Fruit fly (Drosophila melanogaster) whole organism, embryonic: Measurements from ENCODE around the gene rictor.
A peak's percentile ranks its signal among the peaks of the same experiment; 100 is the strongest.

Experiments
- Ada2b ChIP-seq: fragments of 200-800 bp; sonication (Bioruptor generic); IDR thresholded peaks from 2 replicates; pipeline ENCODE4 v1.3.6; 2022; ENCODE audit warnings: missing biosample characterization, missing genetic modification characterization
- Atf6 ChIP-seq: fragments of 200-800 bp; sonication (Bioruptor generic); IDR thresholded peaks from 2 replicates; pipeline ENCODE4 v1.3.6; 2022; ENCODE audit warnings: missing biosample characterization, missing genetic modification characterization
- CG14441 ChIP-seq: fragments of 200-800 bp; sonication (Bioruptor generic); IDR thresholded peaks from 2 replicates; pipeline ENCODE4 v1.3.6; 2022; ENCODE audit warnings: missing biosample characterization, missing genetic modification characterization
- CG15269 ChIP-seq: fragments of 200-800 bp; sonication (Bioruptor generic); optimal IDR thresholded peaks from 2 replicates; lab custom pipeline; 2018; ENCODE audit warnings: missing biosample characterization, mild to moderate bottlenecking, missing genetic modification characterization, moderate library complexity
- CG15479 ChIP-seq: fragments of 200-800 bp; sonication (Bioruptor generic); optimal IDR thresholded peaks from 3 replicates; lab custom pipeline; 2019; ENCODE audit warnings: missing biosample characterization, mild to moderate bottlenecking, missing genetic modification characterization, moderate library complexity
- CG1832 ChIP-seq: fragments of 200-800 bp; sonication (Bioruptor generic); optimal IDR thresholded peaks from 2 replicates; lab custom pipeline; 2017; ENCODE audit warnings: missing biosample characterization, mild to moderate bottlenecking, missing genetic modification characterization, inconsistent platforms
- CG33557 ChIP-seq: fragments of 200-800 bp; sonication (Bioruptor generic); optimal IDR thresholded peaks from 2 replicates; lab custom pipeline; 2019; ENCODE audit warnings: missing biosample characterization, mild to moderate bottlenecking, missing genetic modification characterization, moderate library complexity
- CG34422 ChIP-seq: fragments of 200-800 bp; sonication (Bioruptor generic); IDR thresholded peaks from 3 replicates; pipeline ENCODE4 v1.3.6; 2022; ENCODE audit warnings: missing biosample characterization, missing genetic modification characterization
- CG4328 ChIP-seq: fragments of 200-800 bp; sonication (Bioruptor generic); optimal IDR thresholded peaks from 3 replicates; lab custom pipeline; 2017; ENCODE audit warnings: missing biosample characterization, missing genetic modification reagents, missing genetic modification characterization
- CG4854 ChIP-seq: fragments of 200-800 bp; sonication (Bioruptor generic); optimal IDR thresholded peaks from 2 replicates; lab custom pipeline; 2016; ENCODE audit warnings: missing biosample characterization, missing genetic modification characterization, inconsistent platforms
- Deaf1 ChIP-seq: fragments of 200-800 bp; optimal IDR thresholded peaks from 3 replicates; lab custom pipeline; 2019; ENCODE audit warnings: missing biosample characterization, mild to moderate bottlenecking, missing genetic modification characterization, moderate library complexity
- Dll ChIP-seq: fragments of 200-800 bp; sonication (Bioruptor generic); IDR thresholded peaks from 4 replicates; pipeline ENCODE4 v1.3.6; 2022; ENCODE audit warnings: missing biosample characterization, missing genetic modification characterization; ENCODE audit not compliant: partially characterized antibody
- Doc3 ChIP-seq: fragments of 200-800 bp; sonication (Bioruptor generic); IDR thresholded peaks from 3 replicates; pipeline ENCODE4 v1.3.6; 2022; ENCODE audit warnings: missing biosample characterization, missing genetic modification characterization; ENCODE audit not compliant: partially characterized antibody
- Drgx ChIP-seq: fragments of 200-800 bp; sonication (Bioruptor generic); IDR thresholded peaks from 2 replicates; pipeline ENCODE4 v1.3.6; 2022; ENCODE audit warnings: missing biosample characterization, missing genetic modification characterization
- E2f1 ChIP-seq: fragments of 200-800 bp; sonication (Bioruptor generic); IDR thresholded peaks from 2 replicates; pipeline ENCODE4 v1.3.6; 2022; ENCODE audit warnings: missing biosample characterization, missing genetic modification characterization
- Eip74EF ChIP-seq, 2 experiments: fragments of 200-800 bp in 1 of 2; fragments of >200 bp in 1 of 2; sonication (Bioruptor generic) in 1 of 2; optimal IDR thresholded peaks; 2 replicates each; lab custom pipeline; 2017 to 2019; ENCODE audit warnings: missing biosample characterization in 2 of 2, missing genetic modification characterization in 2 of 2, mild to moderate bottlenecking in 1 of 2, moderate library complexity in 1 of 2
- HLH4C ChIP-seq: fragments of 200-800 bp; sonication (Bioruptor generic); IDR thresholded peaks from 3 replicates; pipeline ENCODE4 v1.3.6; 2022; ENCODE audit warnings: missing biosample characterization, missing genetic modification characterization; ENCODE audit not compliant: partially characterized antibody
- Pdp1 ChIP-seq, 2 experiments: fragments of 200-800 bp; sonication (Bioruptor generic); optimal IDR thresholded peaks; 3 replicates each; lab custom pipeline; 2016; ENCODE audit warnings: missing biosample characterization in 2 of 2, missing genetic modification characterization in 2 of 2, mild to moderate bottlenecking in 1 of 2, moderate library complexity in 1 of 2
- Stat92E ChIP-seq, 3 experiments: fragments of >200 bp in 2 of 3; fragments of 200-800 bp in 1 of 3; sonication (Bioruptor generic) in 1 of 3; optimal IDR thresholded peaks; 2 replicates each; lab custom pipeline; 2017 to 2019; ENCODE audit warnings: missing biosample characterization in 3 of 3, missing genetic modification characterization in 3 of 3, mild to moderate bottlenecking in 1 of 3, moderate library complexity in 1 of 3
- Trl ChIP-seq, 3 experiments: fragments of >200 bp in 2 of 3; fragments of 200-800 bp in 1 of 3; sonication (Bioruptor generic) in 1 of 3; optimal IDR thresholded peaks; 2 replicates in 1 of 3; 3 replicates in 2 of 3; lab custom pipeline; 2016 to 2017; ENCODE audit warnings: missing biosample characterization in 1 of 3, missing genetic modification characterization in 1 of 3
- Xbp1 ChIP-seq: fragments of 200-800 bp; sonication (Bioruptor generic); optimal IDR thresholded peaks from 3 replicates; lab custom pipeline; 2016; ENCODE audit warnings: missing biosample characterization, mild to moderate bottlenecking, missing genetic modification characterization
- Xrp1 ChIP-seq: fragments of 200-800 bp; sonication (Bioruptor generic); IDR thresholded peaks from 2 replicates; pipeline ENCODE4 v1.3.6; 2022; ENCODE audit warnings: missing biosample characterization, missing genetic modification characterization
- ab ChIP-seq: fragments of 200-800 bp; sonication (Bioruptor generic); optimal IDR thresholded peaks from 2 replicates; lab custom pipeline; 2016; ENCODE audit warnings: missing biosample characterization, missing genetic modification characterization
- bab2 ChIP-seq: fragments of 200-800 bp; sonication (Bioruptor generic); optimal IDR thresholded peaks from 2 replicates; lab custom pipeline; 2016; ENCODE audit warnings: missing biosample characterization, missing genetic modification characterization
- br ChIP-seq: fragments of >200 bp; optimal IDR thresholded peaks from 2 replicates; lab custom pipeline; 2017
- cad ChIP-seq: fragments of >200 bp; optimal IDR thresholded peaks from 2 replicates; lab custom pipeline; 2017; ENCODE audit warnings: missing biosample characterization, missing genetic modification characterization
- disco-r ChIP-seq: fragments of 200-800 bp; sonication (Bioruptor generic); optimal IDR thresholded peaks from 2 replicates; lab custom pipeline; 2016; ENCODE audit warnings: missing biosample characterization, missing genetic modification characterization
- dysf ChIP-seq: fragments of 200-800 bp; sonication (Bioruptor generic); IDR thresholded peaks from 3 replicates; pipeline ENCODE4 v1.3.6; 2022; ENCODE audit warnings: missing biosample characterization, missing genetic modification characterization
- exex ChIP-seq: fragments of 200-800 bp; sonication (Bioruptor generic); optimal IDR thresholded peaks from 4 replicates; lab custom pipeline; 2018; ENCODE audit warnings: missing biosample characterization, mild to moderate bottlenecking, missing genetic modification characterization, moderate library complexity
- grn ChIP-seq: fragments of 200-800 bp; sonication (Bioruptor generic); optimal IDR thresholded peaks from 3 replicates; lab custom pipeline; 2017; ENCODE audit warnings: missing biosample characterization, missing genetic modification characterization
- gro ChIP-seq: fragments of 200-800 bp; sonication (Bioruptor generic); optimal IDR thresholded peaks from 2 replicates; lab custom pipeline; 2016; ENCODE audit warnings: missing biosample characterization, missing genetic modification characterization
- ham ChIP-seq: fragments of 200-800 bp; sonication (Bioruptor generic); IDR thresholded peaks from 2 replicates; pipeline ENCODE4 v1.3.6; 2022; ENCODE audit warnings: missing biosample characterization, missing genetic modification characterization
- hb ChIP-seq: fragments of 200-800 bp; sonication (Bioruptor generic); IDR thresholded peaks from 3 replicates; pipeline ENCODE4 v1.3.6; 2022; ENCODE audit warnings: missing biosample characterization, missing genetic modification characterization; ENCODE audit not compliant: partially characterized antibody
- kay ChIP-seq: fragments of 200-800 bp; sonication (Bioruptor generic); optimal IDR thresholded peaks from 2 replicates; lab custom pipeline; 2016; ENCODE audit warnings: missing biosample characterization, missing genetic modification characterization
- nau ChIP-seq: fragments of 200-800 bp; sonication (Bioruptor generic); optimal IDR thresholded peaks from 3 replicates; lab custom pipeline; 2017; ENCODE audit warnings: missing biosample characterization, mild to moderate bottlenecking, missing genetic modification characterization, missing genetic modification reagents
- nerfin-1 ChIP-seq: fragments of 200-800 bp; sonication (Bioruptor generic); optimal IDR thresholded peaks from 3 replicates; lab custom pipeline; 2019; ENCODE audit warnings: missing biosample characterization, mild to moderate bottlenecking, missing genetic modification characterization, moderate library complexity
- odd ChIP-seq: fragments of 200-800 bp; sonication (Bioruptor generic); optimal IDR thresholded peaks from 2 replicates; lab custom pipeline; 2017; ENCODE audit warnings: missing biosample characterization, mild to moderate bottlenecking, missing genetic modification characterization
- pan ChIP-seq, 4 experiments: fragments of >200 bp in 3 of 4; fragments of 200-800 bp in 1 of 4; sonication (Bioruptor generic) in 1 of 4; optimal IDR thresholded peaks in 3 of 4; IDR thresholded peaks in 1 of 4; 2 replicates each; pipeline versions ENCODE4 v1.3.6 to Lab custom; 2017 to 2022; ENCODE audit warnings: missing biosample characterization in 2 of 4, missing genetic modification characterization in 2 of 4, mixed read lengths in 1 of 4
- pnt ChIP-seq: fragments of 200-800 bp; sonication (Bioruptor generic); optimal IDR thresholded peaks from 3 replicates; lab custom pipeline; 2016; ENCODE audit warnings: missing biosample characterization, missing genetic modification characterization
- sens ChIP-seq: fragments of 200-800 bp; sonication (Bioruptor generic); peaks from one replicate; lab custom pipeline; 2016; ENCODE audit warnings: missing biosample characterization, missing genetic modification characterization
- sima ChIP-seq: fragments of 200-800 bp; sonication (Bioruptor generic); optimal IDR thresholded peaks from 2 replicates; lab custom pipeline; 2016; ENCODE audit warnings: missing biosample characterization, missing genetic modification characterization
- tll ChIP-seq, 2 experiments: fragments of 200-800 bp in 1 of 2; fragments of >200 bp in 1 of 2; sonication (Bioruptor generic) in 1 of 2; optimal IDR thresholded peaks; 2 replicates each; lab custom pipeline; 2017 to 2019; ENCODE audit warnings: missing biosample characterization in 2 of 2, missing genetic modification characterization in 2 of 2, mild to moderate bottlenecking in 1 of 2, moderate library complexity in 1 of 2
- twi ChIP-seq: fragments of 200-800 bp; optimal IDR thresholded peaks from 2 replicates; lab custom pipeline; 2019; ENCODE audit warnings: missing biosample characterization, mild to moderate bottlenecking, missing genetic modification characterization, moderate library complexity
- tx ChIP-seq: fragments of 200-800 bp; sonication (Bioruptor generic); optimal IDR thresholded peaks from 2 replicates; lab custom pipeline; 2016; ENCODE audit warnings: missing biosample characterization, missing genetic modification characterization
- usp ChIP-seq: fragments of >200 bp; optimal IDR thresholded peaks from 2 replicates; lab custom pipeline; 2017; ENCODE audit warnings: missing biosample characterization, missing genetic modification characterization
- wek ChIP-seq: fragments of 200-800 bp; sonication (Bioruptor generic); optimal IDR thresholded peaks from 3 replicates; lab custom pipeline; 2018; ENCODE audit warnings: missing biosample characterization, mild to moderate bottlenecking, missing genetic modification characterization, moderate library complexity
- zen ChIP-seq: fragments of 200-800 bp; sonication (Bioruptor generic); optimal IDR thresholded peaks from 3 replicates; lab custom pipeline; 2018; ENCODE audit warnings: missing biosample characterization, mild to moderate bottlenecking, missing genetic modification characterization, moderate library complexity
- zfh1 ChIP-seq: fragments of 200-800 bp; sonication (Bioruptor generic); IDR thresholded peaks from 3 replicates; pipeline ENCODE4 v1.3.6; 2022; ENCODE audit warnings: missing biosample characterization, missing genetic modification characterization

The rictor gene

DNA sequence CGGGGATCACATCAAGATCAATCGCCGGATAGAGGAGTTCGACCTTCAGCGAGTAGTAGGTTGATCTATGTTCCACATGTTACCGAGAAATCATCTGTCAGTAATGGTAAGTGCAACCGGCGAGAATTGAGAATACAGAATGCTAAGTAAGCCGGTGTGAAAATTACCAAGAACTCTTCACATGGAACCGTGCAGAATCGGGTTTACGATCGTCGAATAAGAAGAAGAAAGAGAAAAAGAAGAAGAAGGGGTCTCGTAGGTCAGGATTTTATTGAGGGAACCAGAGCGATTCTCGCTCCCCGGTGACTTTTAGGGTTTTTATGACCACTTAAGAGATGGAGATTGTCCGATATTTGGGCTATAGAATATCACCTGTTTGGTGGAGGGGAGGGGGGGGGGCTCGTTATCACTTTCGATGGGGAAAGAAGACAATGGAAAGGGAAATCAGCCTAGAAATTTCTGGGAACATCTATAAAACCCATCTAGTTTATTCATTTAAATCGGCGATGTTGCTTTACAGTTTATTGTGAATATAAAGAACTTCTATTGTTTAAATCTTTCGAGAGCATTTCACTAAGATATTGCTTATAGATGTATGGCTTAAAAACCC lies 40.0 kb downstream of the rictor start (continued):
- TF ChIP-seq tx (no peak), zen (tag; lab: Kevin White, UChicago) (peak; percentile 55), disco-r (GFP tag; lab: Kevin White, UChicago) (no peak), Pdp1 (GFP tag; optimal IDR thresholded peaks at IDR 0.05; lab: Kevin White, UChicago) (no peak), CG14441 (GFP tag; lab: Robert Waterston, UW) (no peak), cad (GFP tag; lab: Kevin White, UChicago) (peak; percentile 88), hb (no peak), pan (optimal IDR thresholded peaks at IDR 0.05; lab: Kevin White, UChicago) (no peak), pan (GFP tag; optimal IDR thresholded peaks at IDR 0.05 in 1 of 2, IDR thresholded peaks at IDR 0.05 in 1 of 2) (no peak), kay (GFP tag; lab: Kevin White, UChicago) (no peak), nerfin-1 (tag; lab: Kevin White, UChicago) (no peak), twi (tag; lab: Kevin White, UChicago) (peak; percentile 34), tll (GFP tag; optimal IDR thresholded peaks at IDR 0.05; lab: Kevin White, UChicago) (peak in 1 of 2 experiments; percentile 18), Atf6 (GFP tag; lab: Robert Waterston, UW) (no peak), sima (GFP tag; lab: Kevin White, UChicago) (no peak), CG4854 (GFP tag; lab: Kevin White, UChicago) (no peak), CG33557 (GFP tag; lab: Kevin White, UChicago) (peak; percentile 22), grn (GFP tag; lab: Kevin White, UChicago) (peak; percentile 26), Xbp1 (GFP tag; lab: Kevin White, UChicago) (no peak), exex (tag; lab: Kevin White, UChicago) (no peak), Ada2b (GFP tag; lab: Robert Waterston, UW) (no peak), dysf (GFP tag; lab: Robert Waterston, UW) (no peak), ham (GFP tag; lab: Robert Waterston, UW) (no peak), Stat92E (GFP tag; optimal IDR thresholded peaks at IDR 0.05; lab: Kevin White, UChicago) (peak in 1 of 3 experiments; percentile 10), CG4328 (no peak)

DNA sequence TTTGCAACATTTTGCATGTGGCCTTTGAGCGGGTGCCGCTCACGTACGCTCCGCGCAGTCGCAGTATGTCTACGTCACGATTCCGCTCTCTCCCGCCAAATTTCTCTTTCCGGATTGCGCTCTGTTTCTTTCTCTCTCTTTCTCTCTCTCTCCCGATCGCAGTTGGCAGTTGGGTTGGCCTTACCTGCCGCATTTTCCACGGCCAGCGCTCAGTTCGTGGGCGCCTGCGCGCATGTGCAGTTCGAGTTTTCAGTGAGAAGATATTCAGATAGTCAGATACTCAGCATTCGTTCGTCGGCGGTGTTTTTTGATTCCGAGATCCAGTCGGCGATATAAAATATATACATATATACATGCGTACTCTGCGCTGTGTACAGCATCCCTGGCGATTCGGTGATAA lies 40.6 kb downstream of the rictor start, which contains the start of gene CG7884:
Gene CG7884, plus strand, starts transcription at position 208 of the 400 bp plus-strand sequence.
- peak; percentile 40 for TF ChIP-seq CG1832
- TF ChIP-seq wek (GFP tag; lab: Kevin White, UChicago), result no peak
- TF ChIP-seq E2f1 (GFP tag; lab: Robert Waterston, UW), result peak; percentile 40; the same call in 1 of the 2 replicates
- TF ChIP-seq CG34422 (GFP tag; lab: Robert Waterston, UW), result 0 out of 3 replicates have a peak, but pooled peaks have one; percentile 56
- peak in 1 of 2 experiments; percentile 1 for TF ChIP-seq Eip74EF (GFP tag; optimal IDR thresholded peaks at IDR 0.05; lab: Kevin White, UChicago)
- no peak for TF ChIP-seq br (lab: Kevin White, UChicago)
- TF ChIP-seq ab (GFP tag; lab: Kevin White, UChicago), result no peak
- peak; percentile 96 for TF ChIP-seq CG15479 (GFP tag; lab: Kevin White, UChicago)
- no peak for TF ChIP-seq usp (GFP tag; lab: Kevin White, UChicago)
- TF ChIP-seq Dll, result peak; percentile 43; the same call in 1 of the 4 replicates
- no peak for TF ChIP-seq nau
- TF ChIP-seq Deaf1 (tag; lab: Kevin White, UChicago), result peak; percentile 7
- TF ChIP-seq sens (GFP tag; lab: Kevin White, UChicago), result peak; percentile 73
- TF ChIP-seq HLH4C (GFP tag; lab: Robert Waterston, UW), result 0 out of 3 replicates have a peak, but pooled peaks have one; percentile 9
- no peak for TF ChIP-seq CG15269 (tag; lab: Kevin White, UChicago)
- TF ChIP-seq Doc3, result no peak
- TF ChIP-seq zfh1, result 0 out of 3 replicates have a peak, but pooled peaks have one; percentile 38
- TF ChIP-seq gro (GFP tag; lab: Kevin White, UChicago), result no peak
- no peak for TF ChIP-seq pnt (GFP tag; lab: Kevin White, UChicago)
- TF ChIP-seq odd (GFP tag; lab: Kevin White, UChicago), result no peak
- no peak for TF ChIP-seq bab2 (GFP tag; lab: Kevin White, UChicago)
- TF ChIP-seq Xrp1 (GFP tag; lab: Robert Waterston, UW), result 0 out of 2 replicates have a peak, but pooled peaks have one; percentile 23
- TF ChIP-seq Trl (optimal IDR thresholded peaks at IDR 0.05; lab: Kevin White, UChicago), result peak; percentile 29 to 91
- TF ChIP-seq Trl (GFP tag; optimal IDR thresholded peaks at IDR 0.05; lab: Kevin White, UChicago), result no peak
- 0 out of 2 replicates have a peak, but pooled peaks have one; percentile 13 for TF ChIP-seq Drgx
